Worm (Caenorhabditis elegans) whole organism, late embryonic: Measurements from ENCODE around the gene rgs-4.

Source experiments
- C08G9.2 ChIP-seq: sonication (generic microtip); optimal IDR thresholded peaks from 2 replicates; lab custom pipeline; 2016; ENCODE audit warnings: mild to moderate bottlenecking, missing genetic modification characterization, moderate library complexity, missing compliant biosample characterization
- C38D4.7 ChIP-seq: fragments of 200-800 bp; sonication (Bioruptor generic); optimal IDR thresholded peaks from 2 replicates; lab custom pipeline; 2018; ENCODE audit warnings: mild to moderate bottlenecking, missing genetic modification characterization, moderate library complexity, missing compliant biosample characterization
- F13H6.1 ChIP-seq: sonication (generic microtip); optimal IDR thresholded peaks from 2 replicates; lab custom pipeline; 2016; ENCODE audit warnings: missing genetic modification characterization, missing compliant biosample characterization
- K02D7.2 ChIP-seq: sonication (generic microtip); optimal IDR thresholded peaks from 2 replicates; lab custom pipeline; 2017; ENCODE audit warnings: mild to moderate bottlenecking, missing genetic modification characterization, missing compliant biosample characterization
- T23F11.4 ChIP-seq: fragments of 200-800 bp; sonication (Bioruptor generic); optimal IDR thresholded peaks from 2 replicates; lab custom pipeline; 2018; ENCODE audit warnings: mild to moderate bottlenecking, missing genetic modification characterization, missing compliant biosample characterization
- ahr-1 ChIP-seq: sonication (generic microtip); optimal IDR thresholded peaks from 2 replicates; lab custom pipeline; 2016; ENCODE audit warnings: missing genetic modification characterization, missing compliant biosample characterization
- ceh-14 ChIP-seq: sonication (generic microtip); optimal IDR thresholded peaks from 2 replicates; lab custom pipeline; 2016; ENCODE audit warnings: missing genotype, missing genetic modification characterization, missing compliant biosample characterization
- ceh-18 ChIP-seq: sonication (generic microtip); optimal IDR thresholded peaks from 2 replicates; lab custom pipeline; 2016; ENCODE audit warnings: missing genetic modification characterization, missing compliant biosample characterization
- ceh-19 ChIP-seq: fragments of 200-800 bp; sonication (Bioruptor generic); optimal IDR thresholded peaks from 2 replicates; lab custom pipeline; 2018; ENCODE audit warnings: mild to moderate bottlenecking, missing genetic modification characterization, missing compliant biosample characterization
- ceh-22 ChIP-seq: sonication (generic microtip); optimal IDR thresholded peaks from 2 replicates; lab custom pipeline; 2017; ENCODE audit warnings: missing biosample characterization, missing genetic modification characterization
- ceh-24 ChIP-seq: sonication (generic microtip); optimal IDR thresholded peaks from 2 replicates; lab custom pipeline; 2016; ENCODE audit warnings: mild to moderate bottlenecking, missing genetic modification characterization, missing compliant biosample characterization
- ceh-34 ChIP-seq: sonication (generic microtip); optimal IDR thresholded peaks from 2 replicates; lab custom pipeline; 2016; ENCODE audit warnings: mild to moderate bottlenecking, missing genetic modification characterization, missing compliant biosample characterization
- ceh-45 ChIP-seq: fragments of 200-800 bp; sonication (Bioruptor generic); IDR thresholded peaks from 2 replicates; pipeline ENCODE4 v1.3.6; 2022; ENCODE audit warnings: missing genetic modification reagents, missing genetic modification characterization, missing compliant biosample characterization
- ceh-48 ChIP-seq: sonication (generic microtip); optimal IDR thresholded peaks from 2 replicates; lab custom pipeline; 2016; ENCODE audit warnings: missing genetic modification characterization, inconsistent platforms, missing compliant biosample characterization
- ceh-9 ChIP-seq: sonication (generic microtip); optimal IDR thresholded peaks from 2 replicates; lab custom pipeline; 2016; ENCODE audit warnings: mild to moderate bottlenecking, missing genetic modification characterization, inconsistent platforms, missing compliant biosample characterization
- che-1 ChIP-seq: sonication (generic microtip); optimal IDR thresholded peaks from 2 replicates; lab custom pipeline; 2016; ENCODE audit warnings: mild to moderate bottlenecking, missing genetic modification characterization, missing compliant biosample characterization
- eyg-1 ChIP-seq: sonication (generic microtip); optimal IDR thresholded peaks from 2 replicates; lab custom pipeline; 2016; ENCODE audit warnings: missing genotype, missing genetic modification characterization, missing compliant biosample characterization
- fax-1 ChIP-seq: sonication (generic microtip); optimal IDR thresholded peaks from 2 replicates; lab custom pipeline; 2016; ENCODE audit warnings: missing genotype, missing genetic modification characterization, missing compliant biosample characterization
- fkh-10 ChIP-seq: fragments of 150-350 bp; optimal IDR thresholded peaks from 2 replicates; lab custom pipeline; 2014; ENCODE audit warnings: missing biosample characterization, missing genetic modification reagents, missing genetic modification characterization
- hlh-13 ChIP-seq: fragments of 200-800 bp; sonication (Bioruptor generic); optimal IDR thresholded peaks from 2 replicates; lab custom pipeline; 2018; ENCODE audit warnings: mild to moderate bottlenecking, missing genetic modification characterization, missing compliant biosample characterization
- hlh-15 ChIP-seq: sonication (generic microtip); optimal IDR thresholded peaks from 2 replicates; lab custom pipeline; 2016; ENCODE audit warnings: missing genetic modification characterization, missing compliant biosample characterization
- hlh-30 ChIP-seq: sonication (generic microtip); optimal IDR thresholded peaks from 2 replicates; lab custom pipeline; 2017; ENCODE audit warnings: antibody characterized with exemption, missing genetic modification characterization, missing compliant biosample characterization; ENCODE audit not compliant: insufficient read depth
- hlh-6 ChIP-seq: sonication (generic microtip); optimal IDR thresholded peaks from 2 replicates; lab custom pipeline; 2016; ENCODE audit warnings: missing genotype, missing genetic modification characterization, missing compliant biosample characterization
- hlh-8 ChIP-seq: sonication (generic microtip); optimal IDR thresholded peaks from 2 replicates; lab custom pipeline; 2016; ENCODE audit warnings: missing genotype, missing genetic modification characterization, missing compliant biosample characterization
- odd-2 ChIP-seq: sonication (generic microtip); optimal IDR thresholded peaks from 2 replicates; lab custom pipeline; 2017; ENCODE audit warnings: antibody characterized with exemption, mild to moderate bottlenecking, missing genetic modification characterization, missing compliant biosample characterization
- pag-3 ChIP-seq: sonication (generic microtip); optimal IDR thresholded peaks from 2 replicates; lab custom pipeline; 2016; ENCODE audit warnings: missing compliant biosample characterization, missing genetic modification characterization, borderline replicate concordance
- pat-9 ChIP-seq: fragments of 200-800 bp; sonication (Bioruptor generic); optimal IDR thresholded peaks from 2 replicates; lab custom pipeline; 2018; ENCODE audit warnings: mild to moderate bottlenecking, missing genetic modification characterization, moderate library complexity, missing compliant biosample characterization
- pha-2 ChIP-seq: sonication (generic microtip); optimal IDR thresholded peaks from 2 replicates; lab custom pipeline; 2017; ENCODE audit warnings: mild to moderate bottlenecking, missing genetic modification characterization, missing compliant biosample characterization
- rnt-1 ChIP-seq: sonication (generic microtip); optimal IDR thresholded peaks from 2 replicates; lab custom pipeline; 2016; ENCODE audit warnings: missing genetic modification characterization, missing compliant biosample characterization
- sox-2 ChIP-seq: fragments of 200-800 bp; sonication (Bioruptor generic); IDR thresholded peaks from 2 replicates; pipeline ENCODE4 v1.3.6; 2022; ENCODE audit warnings: missing genetic modification reagents, missing genetic modification characterization, missing compliant biosample characterization
- sox-4 ChIP-seq: sonication (generic microtip); optimal IDR thresholded peaks from 2 replicates; lab custom pipeline; 2017; ENCODE audit warnings: mild to moderate bottlenecking, missing genetic modification characterization, inconsistent platforms, missing compliant biosample characterization
- syd-9 ChIP-seq: sonication (generic microtip); optimal IDR thresholded peaks from 2 replicates; lab custom pipeline; 2016; ENCODE audit warnings: mild to moderate bottlenecking, missing genetic modification characterization, moderate library complexity, missing compliant biosample characterization
- tbx-2 ChIP-seq: sonication (generic microtip); optimal IDR thresholded peaks from 2 replicates; lab custom pipeline; 2016; ENCODE audit warnings: missing genetic modification characterization, missing compliant biosample characterization
- tbx-7 ChIP-seq: sonication (generic microtip); optimal IDR thresholded peaks from 2 replicates; lab custom pipeline; 2016; ENCODE audit warnings: missing genotype, missing genetic modification characterization, missing compliant biosample characterization
- ttx-3 ChIP-seq: sonication (generic microtip); optimal IDR thresholded peaks from 2 replicates; lab custom pipeline; 2016; ENCODE audit warnings: missing genetic modification reagents, missing genetic modification characterization, missing compliant biosample characterization
- unc-3 ChIP-seq, 2 experiments: fragments of 200-800 bp in 1 of 2; sonication (Bioruptor generic) in 1 of 2; sonication (generic microtip) in 1 of 2; conservative IDR thresholded peaks in 1 of 2; optimal IDR thresholded peaks in 1 of 2; 2 replicates each; pipeline versions ENCODE4 v1.3.6 to Lab custom; 2016 to 2022; ENCODE audit warnings: missing compliant biosample characterization in 2 of 2, missing genetic modification characterization in 2 of 2, missing genetic modification reagents in 1 of 2
- zip-5 ChIP-seq: sonication (generic microtip); optimal IDR thresholded peaks from 2 replicates; lab custom pipeline; 2016; ENCODE audit warnings: missing genetic modification characterization, missing compliant biosample characterization

rgs-4 gene

DNA sequence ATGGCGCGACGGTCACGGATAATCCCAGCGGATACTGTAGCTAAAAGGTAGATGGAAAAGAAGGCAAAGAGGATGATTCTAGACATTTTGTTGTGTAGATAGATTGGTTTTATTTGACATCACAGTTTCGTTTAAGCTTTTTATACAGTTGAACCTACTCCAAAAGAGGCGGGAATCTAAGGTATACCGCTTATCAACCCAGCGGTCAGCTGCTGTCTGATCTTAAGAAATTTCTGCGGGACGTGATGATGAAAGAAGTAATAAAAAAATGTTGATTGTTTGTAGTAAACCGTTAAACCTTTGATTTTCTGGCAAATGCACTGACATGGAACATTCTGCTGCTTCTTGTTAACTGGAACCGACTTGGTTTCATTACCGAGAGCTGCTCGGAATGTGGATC, 38.5 kb upstream of the rgs-4 start, which contains the start of gene nspe-6:
TSS of gene nspe-6 (minus strand) at position 101 of the 400 bp plus-strand sequence.
- TF ChIP-seq ceh-19 (GFP tag; lab: Kevin White, UChicago) (no peak), hlh-13 (GFP tag; lab: Kevin White, UChicago) (no peak), pat-9 (tag; lab: Kevin White, UChicago) (no peak), T23F11.4 (no peak), tbx-7 (no peak), ceh-9 (tag; lab: Kevin White, UChicago) (no peak), pag-3 (no peak), ceh-14 (tag; lab: Kevin White, UChicago) (no peak), syd-9 (tag; lab: Kevin White, UChicago) (no peak), unc-3 (GFP tag; conservative IDR thresholded peaks at IDR 0.05; lab: Robert Waterston, UW) (no peak), unc-3 (tag; optimal IDR thresholded peaks at IDR 0.05; lab: Kevin White, UChicago) (no peak), C08G9.2 (tag; lab: Kevin White, UChicago) (no peak), rnt-1 (no peak), ceh-34 (no peak), odd-2 (no peak), K02D7.2 (tag; lab: Kevin White, UChicago) (no peak), ceh-18 (tag; lab: Kevin White, UChicago) (no peak)

DNA sequence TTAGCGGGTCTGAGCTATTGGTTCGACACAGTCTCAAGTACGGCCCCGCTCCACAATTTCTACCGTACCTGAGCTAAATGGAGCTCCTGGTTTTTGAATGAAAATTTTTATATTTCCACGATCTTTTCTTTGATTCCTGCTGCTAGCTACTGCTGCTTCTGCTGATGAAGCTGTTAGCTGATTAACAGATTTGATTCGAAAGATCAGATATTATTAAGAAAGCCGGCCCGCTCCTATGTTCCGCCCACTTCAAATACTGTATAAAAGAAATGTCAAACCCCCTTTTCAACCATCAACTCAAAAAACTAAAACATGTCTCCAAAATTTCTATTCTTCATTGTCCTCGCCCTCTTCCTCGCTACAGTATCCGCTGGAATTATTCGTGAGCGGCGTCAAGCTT, 37.0 kb upstream of the rgs-4 start, which contains the start of gene nspe-3:
TSS of gene nspe-3 (plus strand) at position 301 of the 400 bp plus-strand sequence.
- TF ChIP-seq eyg-1 (no peak), hlh-13 (GFP tag; lab: Kevin White, UChicago) (no peak), ceh-24 (tag; lab: Kevin White, UChicago) (no peak), ceh-45 (no peak), hlh-15 (tag; lab: Kevin White, UChicago) (no peak), pha-2 (tag; lab: Kevin White, UChicago) (no peak), F13H6.1 (tag; lab: Kevin White, UChicago) (no peak), ceh-22 (tag; lab: Kevin White, UChicago) (no peak), ahr-1 (tag; lab: Kevin White, UChicago) (no peak), fax-1 (tag; lab: Kevin White, UChicago) (no peak), ceh-48 (tag; lab: Kevin White, UChicago) (no peak), hlh-6 (no peak), ceh-34 (no peak), ceh-9 (tag; lab: Kevin White, UChicago) (no peak), sox-2 (no peak), fkh-10 (GFP tag; lab: Kevin White, UChicago) (no peak), zip-5 (tag; lab: Kevin White, UChicago) (no peak), che-1 (tag; lab: Kevin White, UChicago) (no peak)

DNA sequence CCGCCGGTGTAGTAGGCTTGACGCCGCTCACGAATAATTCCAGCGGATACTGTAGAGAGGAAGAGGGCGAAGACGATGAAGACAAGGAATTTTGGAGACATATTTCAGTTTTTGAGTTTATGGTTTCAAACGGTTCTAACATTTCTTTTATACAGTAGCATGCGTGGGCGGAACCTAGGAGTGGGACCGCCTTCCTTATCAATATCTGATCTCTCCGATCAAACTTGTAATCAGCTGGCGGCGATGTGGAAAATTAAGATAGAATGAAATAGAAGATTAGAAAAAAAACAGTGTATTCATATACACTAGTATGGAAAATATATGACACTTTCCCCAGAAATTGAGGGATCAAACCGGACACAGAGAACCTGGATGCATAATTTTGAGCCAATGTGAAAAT, 35.3 kb upstream of the rgs-4 start, which contains the start of gene nspe-2:
TSS of gene nspe-2 (minus strand) at position 101 of the 400 bp plus-strand sequence.
- TF ChIP-seq tbx-2 = no peak
- no peak for TF ChIP-seq odd-2
- no peak for TF ChIP-seq fax-1 (tag; lab: Kevin White, UChicago)
- TF ChIP-seq ceh-48 (tag; lab: Kevin White, UChicago) = no peak
- TF ChIP-seq hlh-8 (tag; lab: Kevin White, UChicago) = no peak
- TF ChIP-seq pat-9 (tag; lab: Kevin White, UChicago) = no peak
- TF ChIP-seq C38D4.7 (GFP tag; lab: Kevin White, UChicago) = no peak
- no peak for TF ChIP-seq che-1 (tag; lab: Kevin White, UChicago)
- TF ChIP-seq hlh-30 = no peak

DNA sequence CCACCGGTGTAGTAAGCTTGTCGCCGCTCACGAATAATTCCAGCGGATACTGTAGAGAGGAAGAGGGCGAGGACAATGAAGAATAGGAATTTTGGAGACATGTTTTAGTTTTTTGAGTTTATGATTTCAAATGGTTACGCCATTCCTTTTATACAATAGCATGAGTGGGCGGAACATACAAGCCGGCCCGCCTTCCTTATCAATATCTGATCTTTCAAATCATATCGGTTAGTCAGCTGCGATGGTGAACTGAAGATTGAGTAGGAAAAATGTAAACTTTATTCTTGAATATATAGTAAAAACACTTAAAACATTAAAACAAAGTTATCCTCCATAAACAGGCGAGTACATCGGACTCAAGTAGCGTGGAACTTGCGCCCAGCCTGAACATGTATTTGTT, 33.8 kb upstream of the rgs-4 start, which contains the start of gene nspe-1:
TSS of gene nspe-1 (minus strand) at position 101 of the 400 bp plus-strand sequence.
- TF ChIP-seq C08G9.2 (tag; lab: Kevin White, UChicago) (no peak), hlh-30 (no peak), ttx-3 (no peak), sox-4 (no peak), ceh-18 (tag; lab: Kevin White, UChicago) (no peak)
